Worm (Caenorhabditis elegans) whole organism, young adult: ENCODE results near the gene W03A5.6.

Source experiments
- B0019.2 ChIP-seq: fragments of 200-800 bp; sonication (Bioruptor generic); conservative IDR thresholded peaks from 2 replicates; pipeline ENCODE4 v1.3.6; 2022; ENCODE audit warnings: missing genetic modification reagents, missing genetic modification characterization, missing compliant biosample characterization
- B0035.1 ChIP-seq: sonication (generic microtip); optimal IDR thresholded peaks from 2 replicates; lab custom pipeline; 2016; ENCODE audit warnings: missing genetic modification characterization, mild to moderate bottlenecking, missing compliant biosample characterization, missing genotype, missing genetic modification reagents
- F10E7.11 ChIP-seq: sonication (generic microtip); optimal IDR thresholded peaks from 2 replicates; lab custom pipeline; 2017; ENCODE audit warnings: mild to moderate bottlenecking, missing genetic modification characterization, moderate library complexity, missing compliant biosample characterization
- F33H1.4 ChIP-seq: fragments of 200-800 bp; sonication (Bioruptor generic); IDR thresholded peaks from 2 replicates; pipeline ENCODE4 v1.3.6; 2022; ENCODE audit warnings: missing genetic modification reagents, missing genetic modification characterization, missing compliant biosample characterization
- F39B2.1 ChIP-seq: fragments of 200-800 bp; sonication (Bioruptor generic); IDR thresholded peaks from 2 replicates; pipeline ENCODE4 v1.3.6; 2022; ENCODE audit warnings: missing genetic modification reagents, missing genetic modification characterization, missing compliant biosample characterization
- T07F8.4 ChIP-seq: sonication (generic microtip); optimal IDR thresholded peaks from 2 replicates; lab custom pipeline; 2016; ENCODE audit warnings: mild to moderate bottlenecking, missing genetic modification characterization, moderate library complexity, missing compliant biosample characterization
- Y53G8AR.9 ChIP-seq: fragments of 200-800 bp; sonication (Bioruptor generic); conservative IDR thresholded peaks from 2 replicates; pipeline ENCODE4 v1.3.6; 2022; ENCODE audit warnings: missing genetic modification reagents, missing genetic modification characterization, missing compliant biosample characterization
- ZK185.1 ChIP-seq: sonication (generic microtip); optimal IDR thresholded peaks from 2 replicates; lab custom pipeline; 2016; ENCODE audit warnings: mild to moderate bottlenecking, missing genetic modification characterization, missing compliant biosample characterization; ENCODE audit not compliant: poor library complexity, severe bottlenecking
- akir-1 ChIP-seq: fragments of 200-800 bp; sonication (Bioruptor generic); optimal IDR thresholded peaks from 2 replicates; lab custom pipeline; 2018; ENCODE audit warnings: mild to moderate bottlenecking, missing genetic modification characterization, moderate library complexity, missing compliant biosample characterization
- attf-3 ChIP-seq: fragments of 200-800 bp; sonication (Bioruptor generic); conservative IDR thresholded peaks from 2 replicates; pipeline ENCODE4 v1.3.6; 2022; ENCODE audit warnings: missing genetic modification reagents, missing genetic modification characterization, missing compliant biosample characterization
- attf-5 ChIP-seq: fragments of 200-800 bp; sonication (Bioruptor generic); optimal IDR thresholded peaks from 2 replicates; lab custom pipeline; 2018; ENCODE audit warnings: mild to moderate bottlenecking, missing genetic modification characterization, missing compliant biosample characterization
- attf-6 ChIP-seq: fragments of 200-800 bp; sonication (Bioruptor generic); IDR thresholded peaks from 2 replicates; pipeline ENCODE4 v1.3.6; 2022; ENCODE audit warnings: missing genetic modification reagents, missing genetic modification characterization, missing compliant biosample characterization
- bed-2 ChIP-seq: fragments of 200-800 bp; sonication (Bioruptor generic); IDR thresholded peaks from 2 replicates; pipeline ENCODE4 v1.3.6; 2022; ENCODE audit warnings: missing genetic modification reagents, missing genetic modification characterization, missing compliant biosample characterization
- cebp-1 ChIP-seq, 2 experiments: fragments of 200-800 bp in 1 of 2; sonication (Bioruptor generic) in 1 of 2; sonication (generic microtip) in 1 of 2; IDR thresholded peaks in 1 of 2; optimal IDR thresholded peaks in 1 of 2; 2 replicates each; pipeline versions ENCODE4 v1.3.6 to Lab custom; 2017 to 2022; ENCODE audit warnings: missing compliant biosample characterization in 2 of 2, missing genetic modification characterization in 2 of 2, mild to moderate bottlenecking in 1 of 2, missing genetic modification reagents in 1 of 2, moderate library complexity in 1 of 2
- ceh-100 ChIP-seq: fragments of 200-800 bp; sonication (Bioruptor generic); IDR thresholded peaks from 2 replicates; pipeline ENCODE4 v1.3.6; 2022; ENCODE audit warnings: missing genetic modification reagents, missing genetic modification characterization, missing compliant biosample characterization
- chd-7 ChIP-seq: sonication (generic microtip); optimal IDR thresholded peaks from 2 replicates; lab custom pipeline; 2016; ENCODE audit warnings: mild to moderate bottlenecking, missing genetic modification characterization, moderate library complexity, missing compliant biosample characterization
- dpff-1 ChIP-seq: sonication (generic microtip); optimal IDR thresholded peaks from 2 replicates; lab custom pipeline; 2017; ENCODE audit warnings: mild to moderate bottlenecking, missing genetic modification characterization, missing compliant biosample characterization
- dpl-1 ChIP-seq: fragments of 150-350 bp; optimal IDR thresholded peaks from 2 replicates; lab custom pipeline; 2014; ENCODE audit warnings: missing biosample characterization, missing genetic modification reagents, missing genetic modification characterization
- efl-1 ChIP-seq: fragments of 150-350 bp; optimal IDR thresholded peaks from 2 replicates; lab custom pipeline; 2014; ENCODE audit warnings: missing biosample characterization, missing genetic modification reagents, missing genetic modification characterization
- ets-4 ChIP-seq: fragments of 200-800 bp; sonication (Bioruptor generic); optimal IDR thresholded peaks from 2 replicates; lab custom pipeline; 2018; ENCODE audit warnings: mild to moderate bottlenecking, missing genetic modification characterization, missing compliant biosample characterization
- fkh-3 ChIP-seq: sonication (generic microtip); optimal IDR thresholded peaks from 2 replicates; lab custom pipeline; 2016; ENCODE audit warnings: mild to moderate bottlenecking, missing genetic modification characterization, missing compliant biosample characterization
- gei-17 ChIP-seq: fragments of 200-800 bp; sonication (Bioruptor generic); optimal IDR thresholded peaks from 2 replicates; lab custom pipeline; 2018; ENCODE audit warnings: mild to moderate bottlenecking, missing genetic modification characterization, missing compliant biosample characterization
- hmg-1.2 ChIP-seq: fragments of 200-800 bp; sonication (Bioruptor generic); IDR thresholded peaks from 2 replicates; pipeline ENCODE4 v1.3.6; 2022; ENCODE audit warnings: missing genetic modification reagents, missing genetic modification characterization, missing compliant biosample characterization
- hrde-1 ChIP-seq: sonication (generic microtip); optimal IDR thresholded peaks from 2 replicates; lab custom pipeline; 2016; ENCODE audit warnings: missing genetic modification characterization, mild to moderate bottlenecking, missing compliant biosample characterization, moderate library complexity, missing genotype, missing genetic modification reagents, borderline replicate concordance
- let-607 ChIP-seq, 2 experiments: fragments of 200-800 bp in 1 of 2; sonication (Bioruptor generic) in 1 of 2; sonication (generic microtip) in 1 of 2; optimal IDR thresholded peaks; 2 replicates each; lab custom pipeline; 2016 to 2018; ENCODE audit warnings: mild to moderate bottlenecking in 2 of 2, missing compliant biosample characterization in 2 of 2, missing genetic modification characterization in 2 of 2, moderate library complexity in 2 of 2, missing genotype in 1 of 2
- lin-40 ChIP-seq: sonication (generic microtip); optimal IDR thresholded peaks from 2 replicates; lab custom pipeline; 2016; ENCODE audit warnings: missing genetic modification characterization, mild to moderate bottlenecking, missing compliant biosample characterization, missing genotype, missing genetic modification reagents
- madf-8 ChIP-seq: fragments of 200-800 bp; sonication (Bioruptor generic); conservative IDR thresholded peaks from 2 replicates; pipeline ENCODE4 v1.3.6; 2022; ENCODE audit warnings: missing genetic modification reagents, missing genetic modification characterization, missing compliant biosample characterization
- mcd-1 ChIP-seq: fragments of 200-800 bp; sonication (Bioruptor generic); IDR thresholded peaks from 2 replicates; pipeline ENCODE4 v1.3.6; 2022; ENCODE audit warnings: missing genetic modification reagents, missing genetic modification characterization, missing compliant biosample characterization
- mes-4 ChIP-seq: sonication (generic microtip); optimal IDR thresholded peaks from 2 replicates; lab custom pipeline; 2016; ENCODE audit warnings: missing genotype, missing genetic modification characterization, missing compliant biosample characterization
- nhr-179 ChIP-seq: sonication (generic microtip); optimal IDR thresholded peaks from 2 replicates; lab custom pipeline; 2016; ENCODE audit warnings: mild to moderate bottlenecking, missing genetic modification characterization, missing compliant biosample characterization
- nhr-80 ChIP-seq: sonication (generic microtip); optimal IDR thresholded peaks from 2 replicates; lab custom pipeline; 2016; ENCODE audit warnings: missing genetic modification characterization, missing compliant biosample characterization
- pha-4 ChIP-seq: fragments of 150-350 bp; sonication (generic microtip); optimal IDR thresholded peaks from 2 replicates; lab custom pipeline; 2014; ENCODE audit warnings: missing biosample characterization, missing genetic modification reagents, missing genetic modification characterization
- snpc-1.1 ChIP-seq: sonication (generic microtip); optimal IDR thresholded peaks from 2 replicates; lab custom pipeline; 2017; ENCODE audit warnings: missing genetic modification characterization, mild to moderate bottlenecking, missing compliant biosample characterization, antibody characterized with exemption, moderate library complexity, missing genotype, missing genetic modification reagents; ENCODE audit not compliant: insufficient read depth
- tbx-9 ChIP-seq: sonication (generic microtip); optimal IDR thresholded peaks from 2 replicates; lab custom pipeline; 2016; ENCODE audit warnings: borderline replicate concordance, missing genetic modification characterization, inconsistent platforms, missing compliant biosample characterization
- xnd-1 ChIP-seq: sonication (generic microtip); optimal IDR thresholded peaks from 2 replicates; lab custom pipeline; 2016; ENCODE audit warnings: missing genotype, missing genetic modification reagents, missing genetic modification characterization, missing compliant biosample characterization
- ztf-26 ChIP-seq: sonication (generic microtip); optimal IDR thresholded peaks from 2 replicates; lab custom pipeline; 2017; ENCODE audit warnings: missing genetic modification characterization, missing compliant biosample characterization
- ztf-28 ChIP-seq: fragments of 200-800 bp; sonication (Bioruptor generic); IDR thresholded peaks from 2 replicates; pipeline ENCODE4 v1.3.6; 2022; ENCODE audit warnings: missing genetic modification reagents, missing genetic modification characterization, missing compliant biosample characterization

Gene W03A5.6

DNA sequence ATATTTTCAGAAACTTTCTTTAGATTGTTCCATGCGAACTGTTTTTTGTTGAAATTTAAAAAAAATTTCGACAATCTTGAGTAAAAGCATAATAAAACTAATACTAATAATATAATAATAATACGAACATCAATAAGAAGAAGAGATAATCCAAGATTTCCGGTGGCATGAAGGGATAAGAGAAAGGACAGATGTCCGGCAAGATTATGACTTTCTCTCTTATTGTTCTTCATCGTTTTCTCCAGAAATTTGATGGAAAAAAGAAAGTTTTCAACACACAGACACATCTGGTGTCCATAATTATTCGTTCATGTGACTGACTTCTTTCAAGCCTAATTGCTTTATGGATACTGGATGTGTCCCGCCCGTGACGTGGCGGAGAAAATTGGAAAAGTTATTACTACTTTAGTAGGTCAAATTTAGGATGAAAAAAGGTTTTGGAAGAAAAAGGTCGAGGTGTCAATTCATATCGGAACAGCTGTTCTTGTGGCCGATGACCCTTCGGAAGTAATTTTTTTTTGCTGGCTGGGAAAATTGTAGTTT, 17.8 kb downstream of the W03A5.6 start:
- TF ChIP-seq nhr-80 (tag; lab: Kevin White, UChicago) (no peak), akir-1 (no peak), snpc-1.1 (no peak), Y53G8AR.9 (GFP tag; lab: Robert Waterston, UW) (no peak), B0019.2 (no peak), xnd-1 (tag; lab: Kevin White, UChicago) (no peak), bed-2 (no peak), gei-17 (no peak), mcd-1 (no peak), let-607 (tag; optimal IDR thresholded peaks at IDR 0.05; lab: Kevin White, UChicago) (no peak), dpff-1 (no peak), ZK185.1 (tag; lab: Kevin White, UChicago) (no peak), efl-1 (no peak), chd-7 (tag; lab: Kevin White, UChicago) (no peak), attf-6 (no peak)

- TF ChIP-seq B0035.1, result no peak
- TF ChIP-seq attf-5 (GFP tag; lab: Kevin White, UChicago), result no peak
- no peak for TF ChIP-seq attf-3 (GFP tag; lab: Robert Waterston, UW)
- peak; percentile 4 for TF ChIP-seq ztf-26
- peak; percentile 41 to 63 for TF ChIP-seq let-607 (tag; optimal IDR thresholded peaks at IDR 0.05; lab: Kevin White, UChicago)
- peak; percentile 4 for TF ChIP-seq lin-40 (tag; lab: Kevin White, UChicago)
- TF ChIP-seq hmg-1.2 (GFP tag; lab: Robert Waterston, UW), result peak; percentile 65; the same call in 1 of the 2 replicates
- TF ChIP-seq nhr-80 (tag; lab: Kevin White, UChicago), result peak; percentile 72
- TF ChIP-seq, all 124 proteins: peak for 5
These were observed 19.0 kb downstream of the W03A5.6 start for ce11 chrIII:5421406-5421805.

DNA sequence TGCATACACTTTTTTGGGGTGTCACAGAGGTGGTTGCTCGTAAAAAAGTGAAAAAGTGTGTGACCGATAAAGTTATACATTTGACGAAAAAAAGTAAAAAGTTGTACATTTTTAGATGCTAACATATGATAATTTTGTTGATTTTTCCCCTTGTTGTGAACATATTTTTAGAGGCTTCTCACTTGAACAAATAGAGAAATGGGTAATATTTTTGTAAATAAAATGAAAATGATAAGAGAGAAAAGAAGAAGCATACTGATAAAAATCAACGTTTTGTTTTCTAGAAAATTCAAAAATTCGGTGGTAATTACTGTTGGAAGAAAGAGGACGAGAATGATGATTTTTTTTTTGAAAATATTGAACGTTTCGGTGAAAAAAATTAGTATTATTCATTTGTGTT, 20.2 kb downstream of the W03A5.6 start:
- TF ChIP-seq T07F8.4 (tag; lab: Kevin White, UChicago), result no peak
- TF ChIP-seq hrde-1 (tag; lab: Kevin White, UChicago), result no peak
- no peak for TF ChIP-seq tbx-9 (tag; lab: Kevin White, UChicago)
- TF ChIP-seq madf-8, result no peak
- no peak for TF ChIP-seq pha-4 (tag; lab: Kevin White, UChicago)
- no peak for TF ChIP-seq fkh-3 (tag; lab: Kevin White, UChicago)

- no peak for TF ChIP-seq nhr-179 (tag; lab: Kevin White, UChicago)
- no peak for TF ChIP-seq F10E7.11 (tag; lab: Kevin White, UChicago)
- TF ChIP-seq ceh-100 (GFP tag; lab: Robert Waterston, UW), result no peak
These were observed 20.9 kb downstream of the W03A5.6 start for ce11 chrIII:5419527-5419926.

DNA sequence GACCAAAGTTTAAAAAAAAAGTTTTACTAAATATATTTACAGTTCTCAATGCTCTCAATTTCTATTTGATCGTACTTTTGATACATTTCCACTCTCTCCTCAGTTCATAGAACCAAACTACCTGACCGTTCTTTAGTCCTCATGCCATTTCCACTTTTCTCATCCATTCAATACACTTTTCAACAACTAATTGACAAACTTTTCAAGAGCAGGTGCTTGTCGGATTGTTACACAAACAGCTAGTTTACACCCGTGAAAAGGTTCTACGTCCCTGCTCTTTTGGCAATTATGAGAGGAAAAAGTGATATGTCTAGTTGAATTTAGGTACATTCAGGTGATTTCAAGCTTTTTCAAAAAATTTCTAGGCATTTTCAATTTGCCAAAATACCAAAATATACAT, 22.5 kb downstream of the W03A5.6 start:
- TF ChIP-seq ztf-28 (GFP tag; lab: Robert Waterston, UW) (no peak), mes-4 (tag; lab: Kevin White, UChicago) (no peak), F39B2.1 (GFP tag; lab: Robert Waterston, UW) (no peak), F33H1.4 (no peak), ets-4 (GFP tag; lab: Kevin White, UChicago) (no peak), cebp-1 (GFP tag; IDR thresholded peaks at IDR 0.05; lab: Robert Waterston, UW) (no peak), cebp-1 (tag; optimal IDR thresholded peaks at IDR 0.05; lab: Kevin White, UChicago) (no peak), dpl-1 (GFP tag; lab: Kevin White, UChicago) (no peak)
